Worm (Caenorhabditis elegans): ENCODE results near the gene btb-20.
A peak's percentile ranks its signal among the peaks of the same experiment; 100 is the strongest.

The btb-20 gene

ce11 chrII:14488661-14489060, 34.7 kb downstream of the btb-20 start, which contains the start of gene usp-14:
TSS of gene usp-14 (minus strand) at chrII:14488688.
- peak; percentile 21 for TF ChIP-seq nhr-21 (tag; optimal IDR thresholded peaks at IDR 0.05)
- no peak for TF ChIP-seq nhr-10 (tag; optimal IDR thresholded peaks at IDR 0.05)
- TF ChIP-seq mab-5 (tag; optimal IDR thresholded peaks at IDR 0.05), result no peak
- no peak for TF ChIP-seq egl-27 (tag; optimal IDR thresholded peaks at IDR 0.05)
- TF ChIP-seq nhr-129 (tag; optimal IDR thresholded peaks at IDR 0.05), result peak; percentile 43
- no peak for TF ChIP-seq peb-1 (tag; optimal IDR thresholded peaks at IDR 0.05)
- peak; percentile 90 for TF ChIP-seq crh-2 (tag; optimal IDR thresholded peaks at IDR 0.05)
- TF ChIP-seq nhr-77 (tag; optimal IDR thresholded peaks at IDR 0.05), result no peak
- peak; percentile 26 for TF ChIP-seq sma-3 (GFP tag; optimal IDR thresholded peaks at IDR 0.05)
- TF ChIP-seq sem-4 (tag; optimal IDR thresholded peaks at IDR 0.05), result no peak
- TF ChIP-seq unc-55 (GFP tag; optimal IDR thresholded peaks at IDR 0.05), result peak; percentile 49
- TF ChIP-seq nhr-237 (tag; optimal IDR thresholded peaks at IDR 0.05), result no peak
- no peak for TF ChIP-seq nhr-12 (tag; optimal IDR thresholded peaks at IDR 0.05)
- no peak for TF ChIP-seq ztf-11 (tag; optimal IDR thresholded peaks at IDR 0.05)
- peak; percentile 14 for TF ChIP-seq snpc-4 (tag; optimal IDR thresholded peaks at IDR 0.05)
- no peak for TF ChIP-seq lin-13 (GFP tag; optimal IDR thresholded peaks at IDR 0.05)
- peak; percentile 57 for TF ChIP-seq nhr-25 (tag; optimal IDR thresholded peaks at IDR 0.05)
- no peak for TF ChIP-seq elt-1 (tag; optimal IDR thresholded peaks at IDR 0.05)
- TF ChIP-seq mbf-1 (tag; optimal IDR thresholded peaks at IDR 0.05), result no peak
- TF ChIP-seq lin-39 (tag; optimal IDR thresholded peaks at IDR 0.05), result no peak
- TF ChIP-seq ZK546.5 (tag; optimal IDR thresholded peaks at IDR 0.05), result no peak
- peak; percentile 42 for TF ChIP-seq F13H6.1 (tag; optimal IDR thresholded peaks at IDR 0.05)
- TF ChIP-seq zag-1 (tag; optimal IDR thresholded peaks at IDR 0.05), result no peak
- TF ChIP-seq lsy-2 (tag; optimal IDR thresholded peaks at IDR 0.05), result peak; percentile 48 to 78
- TF ChIP-seq nhr-6 (tag; optimal IDR thresholded peaks at IDR 0.05), result no peak
- peak; percentile 71 for TF ChIP-seq skn-1 (tag; optimal IDR thresholded peaks at IDR 0.05)
- TF ChIP-seq lin-11 (tag; optimal IDR thresholded peaks at IDR 0.05), result peak; percentile 14
- peak; percentile 72 for TF ChIP-seq C34F6.9 (tag; optimal IDR thresholded peaks at IDR 0.05)
- TF ChIP-seq sma-9 (GFP tag; optimal IDR thresholded peaks at IDR 0.05), result peak; percentile 19
- no peak for TF ChIP-seq sma-9 (tag; optimal IDR thresholded peaks at IDR 0.05)
- no peak for TF ChIP-seq blmp-1 (tag; optimal IDR thresholded peaks at IDR 0.05; ENCODE audit: insufficient read depth)
- no peak for TF ChIP-seq Y55F3AM.14 (GFP tag; optimal IDR thresholded peaks at IDR 0.05)
- no peak for TF ChIP-seq elt-3 (tag; optimal IDR thresholded peaks at IDR 0.05)
- peak; percentile 23 for TF ChIP-seq fos-1 (tag; optimal IDR thresholded peaks at IDR 0.05)
- no peak for TF ChIP-seq ceh-16 (tag; optimal IDR thresholded peaks at IDR 0.05)
- TF ChIP-seq alr-1 (tag; optimal IDR thresholded peaks at IDR 0.05), result no peak
- no peak for TF ChIP-seq aly-2 (tag; optimal IDR thresholded peaks at IDR 0.05)
- TF ChIP-seq gmeb-1 (tag; optimal IDR thresholded peaks at IDR 0.05), result peak; percentile 82
- no peak for TF ChIP-seq R02D3.7 (tag; optimal IDR thresholded peaks at IDR 0.05)
- no peak for TF ChIP-seq mdl-1 (tag; optimal IDR thresholded peaks at IDR 0.05)
- TF ChIP-seq nhr-23 (tag; optimal IDR thresholded peaks at IDR 0.05), result no peak

ce11 chrII:14483813-14484212, 39.5 kb downstream of the btb-20 start:
- TF ChIP-seq ceh-82 (tag; optimal IDR thresholded peaks at IDR 0.05), result no peak
- no peak for TF ChIP-seq mab-5 (tag; optimal IDR thresholded peaks at IDR 0.05)
- TF ChIP-seq crh-2 (tag; optimal IDR thresholded peaks at IDR 0.05), result no peak
- TF ChIP-seq nhr-129 (tag; optimal IDR thresholded peaks at IDR 0.05), result no peak

DNA sequence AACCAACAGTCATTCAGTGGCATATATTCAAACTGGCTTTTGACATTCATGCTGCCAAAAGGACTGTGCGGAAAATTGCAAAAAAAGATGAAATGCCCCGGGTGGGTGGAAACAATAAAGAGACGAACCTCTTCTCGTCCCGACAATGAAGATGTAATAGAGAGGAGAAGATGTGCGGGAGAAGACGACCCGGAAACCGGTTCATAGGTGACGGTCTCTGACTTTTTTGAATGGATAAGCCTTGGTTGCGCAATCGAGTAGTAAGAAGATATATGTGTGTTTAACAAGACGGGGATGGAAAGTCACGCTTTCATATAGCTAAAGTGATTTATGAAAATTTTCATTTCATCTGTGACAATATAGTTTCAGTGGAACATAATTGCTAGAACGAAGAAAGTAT, 42.5 kb downstream of the btb-20 start:
- TF ChIP-seq sma-9 (GFP tag; optimal IDR thresholded peaks at IDR 0.05) (no peak), sma-9 (tag; optimal IDR thresholded peaks at IDR 0.05) (no peak), elt-1 (tag; optimal IDR thresholded peaks at IDR 0.05) (no peak), lin-13 (GFP tag; optimal IDR thresholded peaks at IDR 0.05) (no peak), lsy-2 (tag; optimal IDR thresholded peaks at IDR 0.05) (no peak), nhr-10 (tag; optimal IDR thresholded peaks at IDR 0.05) (no peak), nhr-25 (tag; optimal IDR thresholded peaks at IDR 0.05) (peak; percentile 21), nhr-21 (tag; optimal IDR thresholded peaks at IDR 0.05) (peak; percentile 42), unc-55 (GFP tag; optimal IDR thresholded peaks at IDR 0.05) (no peak), blmp-1 (tag; optimal IDR thresholded peaks at IDR 0.05; ENCODE audit: insufficient read depth) (peak; percentile 29), sma-3 (GFP tag; optimal IDR thresholded peaks at IDR 0.05) (no peak), mbf-1 (tag; optimal IDR thresholded peaks at IDR 0.05) (no peak), lin-11 (tag; optimal IDR thresholded peaks at IDR 0.05) (no peak), unc-62 (GFP tag; optimal IDR thresholded peaks at IDR 0.05) (no peak), ceh-82 (tag; optimal IDR thresholded peaks at IDR 0.05) (no peak), ztf-4 (tag; optimal IDR thresholded peaks at IDR 0.05) (no peak)

Data from whole organism, L2 larva.